Worm (Caenorhabditis elegans) whole organism, mixed stage, embryonic: ENCODE data around the gene R02D5.3.

Source experiments
- blmp-1 ChIP-seq: fragments of 150-350 bp; optimal IDR thresholded peaks from 2 replicates; lab custom pipeline; 2014; ENCODE audit warnings: missing biosample characterization, missing genetic modification characterization
- ces-1 ChIP-seq: fragments of 150-350 bp; optimal IDR thresholded peaks from 2 replicates; lab custom pipeline; 2014; ENCODE audit warnings: missing biosample characterization, missing genetic modification reagents, missing genetic modification characterization
- snpc-4 ChIP-seq: fragments of 150-350 bp; optimal IDR thresholded peaks from 2 replicates; lab custom pipeline; 2014; ENCODE audit warnings: missing biosample characterization, missing genetic modification characterization
- unc-62 ChIP-seq: fragments of 150-350 bp; optimal IDR thresholded peaks from 2 replicates; lab custom pipeline; 2014; ENCODE audit warnings: missing biosample characterization, missing genetic modification reagents, missing genetic modification characterization

DNA sequence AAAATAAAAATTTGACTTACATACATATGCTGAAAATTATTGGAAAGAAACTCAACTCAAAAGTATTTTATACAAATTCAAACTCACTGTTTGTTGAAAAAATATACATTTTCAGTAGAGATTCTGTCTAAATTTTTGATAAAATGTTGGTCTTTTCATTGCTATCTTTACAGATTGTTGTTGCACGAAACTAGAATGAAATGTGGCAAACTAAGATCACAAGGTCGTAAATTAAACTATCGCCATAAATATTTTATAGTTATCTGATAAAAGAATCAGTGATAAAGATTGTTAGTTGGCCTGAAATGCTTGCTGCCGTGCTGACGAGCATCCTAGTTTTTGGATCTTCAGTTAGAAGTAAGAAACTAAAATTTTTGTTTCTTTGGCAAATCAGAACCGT, 4.0 kb upstream of the R02D5.3 start, which contains the start of gene clec-55:
- TF ChIP-seq blmp-1 (tag; lab: Kevin White, UChicago) (no peak), ces-1 (no peak), snpc-4 (tag; lab: Kevin White, UChicago) (no peak), unc-62 (GFP tag; lab: Kevin White, UChicago) (no peak)
